Fruit fly (Drosophila melanogaster): Measurements from ENCODE around the gene CG12091.

CG12091 gene

DNA sequence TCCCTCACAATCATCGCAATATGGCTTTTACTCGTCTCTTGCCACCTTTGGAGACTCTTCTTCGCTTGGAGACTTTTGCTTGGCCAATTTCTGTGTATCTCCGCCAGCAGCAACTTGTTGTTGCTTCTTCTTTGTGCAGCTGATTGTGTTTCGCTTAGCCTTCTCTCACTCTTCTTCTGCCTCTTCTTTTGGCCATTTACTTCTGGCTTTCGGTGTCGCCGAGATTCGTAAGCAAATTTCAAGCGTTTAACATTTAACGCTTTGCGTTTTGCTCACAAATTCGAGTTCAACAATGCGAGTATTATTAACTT lies 33.3 kb upstream of the CG12091 start (continued):
- TF ChIP-seq HLHmδ (GFP tag; optimal IDR thresholded peaks at IDR 0.05), result no peak
- peak; percentile 22 for TF ChIP-seq exex (tag; optimal IDR thresholded peaks at IDR 0.05)
- no peak for TF ChIP-seq cato (GFP tag; optimal IDR thresholded peaks at IDR 0.05; ENCODE audit: borderline replicate concordance)
- no peak for TF ChIP-seq fd102C (GFP tag; optimal IDR thresholded peaks at IDR 0.05)
- TF ChIP-seq z (GFP tag; IDR thresholded peaks at IDR 0.05), result no peak
- no peak for TF ChIP-seq Doc3 (GFP tag; IDR thresholded peaks at IDR 0.05; ENCODE audit: partially characterized antibody)
- TF ChIP-seq ci (GFP tag; IDR thresholded peaks at IDR 0.05), result no peak
- TF ChIP-seq psq (GFP tag; optimal IDR thresholded peaks at IDR 0.05), result peak; percentile 63
- TF ChIP-seq CG17186 (GFP tag; optimal IDR thresholded peaks at IDR 0.05), result no peak
- no peak for TF ChIP-seq CG11560 (tag; IDR thresholded peaks at IDR 0.05)
- no peak for TF ChIP-seq prd (optimal IDR thresholded peaks at IDR 0.05)
- TF ChIP-seq prd (GFP tag; IDR thresholded peaks at IDR 0.05), result no peak
- no peak for TF ChIP-seq sima (GFP tag; optimal IDR thresholded peaks at IDR 0.05)
- peak; percentile 81 for TF ChIP-seq CG17385 (GFP tag; optimal IDR thresholded peaks at IDR 0.05)
- 0 out of 4 replicates have a peak, but pooled peaks have one; percentile 16 for TF ChIP-seq chinmo (GFP tag; IDR thresholded peaks at IDR 0.05; ENCODE audit: partially characterized antibody)
- no peak for TF ChIP-seq CG10431 (GFP tag; optimal IDR thresholded peaks at IDR 0.05)
- TF ChIP-seq Elba2 (GFP tag; optimal IDR thresholded peaks at IDR 0.05), result peak; percentile 7
- TF ChIP-seq Sry-δ (GFP tag; optimal IDR thresholded peaks at IDR 0.05), result no peak
- no peak for TF ChIP-seq chif (GFP tag; optimal IDR thresholded peaks at IDR 0.05)
- TF ChIP-seq gfzf (GFP tag; optimal IDR thresholded peaks at IDR 0.05), result no peak
- no peak for TF ChIP-seq pros (GFP tag; optimal IDR thresholded peaks at IDR 0.05)
- TF ChIP-seq crp (GFP tag; optimal IDR thresholded peaks at IDR 0.05), result peak in 1 of 2 experiments; percentile 15

DNA sequence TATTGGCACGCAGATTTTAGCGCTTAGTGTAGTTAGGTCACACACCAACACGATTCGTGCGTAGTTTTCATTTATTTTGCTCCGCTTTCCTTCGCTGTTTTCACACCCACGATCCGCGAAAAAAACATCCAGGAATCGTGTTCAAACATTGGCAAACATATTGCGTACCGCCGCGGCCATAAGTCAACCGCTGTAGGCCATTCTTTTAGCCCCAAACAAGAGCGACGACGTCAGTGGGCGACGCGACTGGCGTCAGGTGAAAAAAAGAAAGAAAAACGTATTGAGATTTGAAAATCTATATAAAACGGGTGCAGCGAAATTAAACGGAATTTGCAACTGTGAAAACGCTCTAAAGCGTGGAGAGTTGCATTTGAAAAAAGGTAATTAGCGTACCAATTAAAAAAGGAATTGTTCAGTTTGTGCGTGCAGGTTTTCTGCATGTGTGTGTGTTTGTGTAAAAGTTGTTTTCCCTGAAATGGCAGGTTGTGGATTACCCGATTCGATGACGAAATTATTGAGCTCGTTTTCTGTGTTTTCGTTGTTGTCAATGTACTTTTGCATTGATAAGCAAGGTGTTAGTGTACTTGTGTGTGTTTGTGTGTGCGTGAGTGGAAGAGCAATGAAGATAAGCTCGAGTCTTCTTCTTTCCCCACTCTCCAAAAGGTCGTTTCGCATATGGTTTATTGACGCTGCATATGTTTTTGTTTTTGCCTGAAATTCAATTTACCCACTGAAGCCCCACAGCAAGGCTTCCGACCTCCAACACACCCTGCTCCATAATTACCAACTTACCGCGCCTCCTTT lies 32.7 kb upstream of the CG12091 start, which contains the start of gene Tmep:
Tmep (plus strand) TSS at position 20 of the 804 bp plus-strand sequence.
- TF ChIP-seq CG3163 (GFP tag; optimal IDR thresholded peaks at IDR 0.05) (peak; percentile 8), MESR4 (GFP tag; optimal IDR thresholded peaks at IDR 0.05) (peak; percentile 74), CG16813 (GFP tag; IDR thresholded peaks at IDR 0.05; ENCODE audit: partially characterized antibody) (0 out of 3 replicates have a peak, but pooled peaks have one; percentile 15), amos (GFP tag; IDR thresholded peaks at IDR 0.05; ENCODE audit: partially characterized antibody) (peak; percentile 33; the same call in 1 of the 2 replicates), Ets97D (GFP tag; optimal IDR thresholded peaks at IDR 0.05) (peak; percentile 3), CG4617 (GFP tag; optimal IDR thresholded peaks at IDR 0.05; ENCODE audit: borderline replicate concordance) (peak; percentile 76), CG12659 (GFP tag; optimal IDR thresholded peaks at IDR 0.05) (peak; percentile 4), pb (GFP tag; optimal IDR thresholded peaks at IDR 0.05) (no peak), CG3281 (GFP tag; optimal IDR thresholded peaks at IDR 0.05) (peak; percentile 17), bcd (GFP tag; optimal IDR thresholded peaks at IDR 0.05) (no peak), HLHmδ (GFP tag; optimal IDR thresholded peaks at IDR 0.05) (peak; percentile 15), MTF-1 (GFP tag; optimal IDR thresholded peaks at IDR 0.05; ENCODE audit: borderline replicate concordance) (peak; percentile 8), CG34224 (GFP tag; IDR thresholded peaks at IDR 0.05; ENCODE audit: partially characterized antibody) (no peak), PHDP (tag; optimal IDR thresholded peaks at IDR 0.05) (no peak), mirr (GFP tag; optimal IDR thresholded peaks at IDR 0.05) (peak; percentile 28), ap (GFP tag; IDR thresholded peaks at IDR 0.05) (no peak), CG9437 (GFP tag; optimal IDR thresholded peaks at IDR 0.05) (no peak), CG34376 (GFP tag; optimal IDR thresholded peaks at IDR 0.05) (peak; percentile 53), Fer1 (GFP tag; optimal IDR thresholded peaks at IDR 0.05) (peak; percentile 17), cg (GFP tag; optimal IDR thresholded peaks at IDR 0.05) (peak; percentile 76), Dbx (GFP tag; IDR thresholded peaks at IDR 0.05) (0 out of 3 replicates have a peak, but pooled peaks have one; percentile 26), Gug (GFP tag; IDR thresholded peaks at IDR 0.05) (no peak), CG6854 (GFP tag; optimal IDR thresholded peaks at IDR 0.05) (peak; percentile 27), Trl (optimal IDR thresholded peaks at IDR 0.05) (peak in 1 of 2 experiments; percentile 3), Trl (GFP tag; optimal IDR thresholded peaks at IDR 0.05) (no peak), CG31388 (GFP tag; optimal IDR thresholded peaks at IDR 0.05) (no peak), ac (GFP tag; optimal IDR thresholded peaks at IDR 0.05) (no peak), stc (GFP tag; IDR thresholded peaks at IDR 0.05) (no peak)
